Fruit fly (Drosophila melanogaster): ENCODE measurements around the gene CG32473.

dm6 chr3R:13293148-13293756, 9.2 kb upstream of the CG32473 start, which contains the start of gene wntD:
- TF ChIP-seq Ptx1 (GFP tag; IDR thresholded peaks at IDR 0.05) (no peak), Dip3 (GFP tag; optimal IDR thresholded peaks at IDR 0.05) (no peak), CG4282 (GFP tag; optimal IDR thresholded peaks at IDR 0.05) (no peak), CG18599 (GFP tag; optimal IDR thresholded peaks at IDR 0.05) (no peak), CG16779 (GFP tag; IDR thresholded peaks at IDR 0.05) (no peak), Fer1 (GFP tag; optimal IDR thresholded peaks at IDR 0.05) (no peak), slou (GFP tag; optimal IDR thresholded peaks at IDR 0.05) (no peak), br (optimal IDR thresholded peaks at IDR 0.05) (no peak), ash1 (GFP tag; optimal IDR thresholded peaks at IDR 0.05) (no peak), Nf-YB (GFP tag; optimal IDR thresholded peaks at IDR 0.05) (no peak), ac (GFP tag; optimal IDR thresholded peaks at IDR 0.05) (no peak)
